Worm (Caenorhabditis elegans): ENCODE measurements around the gene gcsh-1.
A peak's percentile ranks its signal among the peaks of the same experiment; 100 is the strongest.

gcsh-1 gene

ce11 chrX:14507992-14508391 is 6.9 kb downstream of the gcsh-1 start:
- TF ChIP-seq hnd-1 (tag; optimal IDR thresholded peaks at IDR 0.05) (no peak), sea-1 (GFP tag; conservative IDR thresholded peaks at IDR 0.05) (no peak), tbx-37 (GFP tag; conservative IDR thresholded peaks at IDR 0.05) (no peak), F13C5.2 (tag; optimal IDR thresholded peaks at IDR 0.05) (no peak), ceh-13 (GFP tag; optimal IDR thresholded peaks at IDR 0.05) (no peak), pes-1 (GFP tag; IDR thresholded peaks at IDR 0.05) (no peak), ceh-36 (tag; optimal IDR thresholded peaks at IDR 0.05) (no peak), tbx-11 (GFP tag; IDR thresholded peaks at IDR 0.05) (no peak), hmbx-1 (tag; optimal IDR thresholded peaks at IDR 0.05) (no peak)

- TF ChIP-seq sea-1 (GFP tag; conservative IDR thresholded peaks at IDR 0.05) (0 out of 2 replicates have a peak, but pooled peaks have one; percentile 40), hmg-4 (GFP tag; optimal IDR thresholded peaks at IDR 0.05) (peak; percentile 82), ama-1 (optimal IDR thresholded peaks at IDR 0.05) (no peak)
Measured at ce11 chrX:14505578-14506353, 9.1 kb downstream of the gcsh-1 start.

ce11 chrX:14504551-14504902 is 10.3 kb downstream of the gcsh-1 start:
- 0 out of 2 replicates have a peak, but pooled peaks have one; percentile 0 for TF ChIP-seq pes-1 (GFP tag; IDR thresholded peaks at IDR 0.05)
- no peak for TF ChIP-seq ama-1 (optimal IDR thresholded peaks at IDR 0.05)

- TF ChIP-seq hnd-1 (tag; optimal IDR thresholded peaks at IDR 0.05) (peak; percentile 0), tbx-11 (GFP tag; IDR thresholded peaks at IDR 0.05) (no peak), ets-7 (tag; optimal IDR thresholded peaks at IDR 0.05) (no peak), ceh-13 (GFP tag; optimal IDR thresholded peaks at IDR 0.05) (peak; percentile 16), ama-1 (optimal IDR thresholded peaks at IDR 0.05) (no peak), B0310.2 (tag; optimal IDR thresholded peaks at IDR 0.05) (no peak), hmg-4 (GFP tag; optimal IDR thresholded peaks at IDR 0.05) (peak; percentile 87), flt-1 (GFP tag; IDR thresholded peaks at IDR 0.05) (no peak), sea-1 (GFP tag; conservative IDR thresholded peaks at IDR 0.05) (no peak), hmbx-1 (tag; optimal IDR thresholded peaks at IDR 0.05) (no peak), scrt-1 (GFP tag; IDR thresholded peaks at IDR 0.05) (peak; percentile 46; the same call in 1 of the 2 replicates), F13C5.2 (tag; optimal IDR thresholded peaks at IDR 0.05) (peak; percentile 15), aly-1 (tag; optimal IDR thresholded peaks at IDR 0.05) (no peak), tra-4 (tag; optimal IDR thresholded peaks at IDR 0.05) (no peak), ceh-36 (tag; optimal IDR thresholded peaks at IDR 0.05) (no peak), tbx-37 (GFP tag; conservative IDR thresholded peaks at IDR 0.05) (no peak), pes-1 (GFP tag; IDR thresholded peaks at IDR 0.05) (0 out of 2 replicates have a peak, but pooled peaks have one; percentile 13)
Measured at ce11 chrX:14503800-14504550, 10.9 kb downstream of the gcsh-1 start, which contains the start of gene M163.1. Gene M163.1, minus strand, starts transcription at chrX:14503824.

ce11 chrX:14503282-14503681 is 11.6 kb downstream of the gcsh-1 start:
- TF ChIP-seq tbx-11 (GFP tag; IDR thresholded peaks at IDR 0.05) (no peak), ceh-36 (tag; optimal IDR thresholded peaks at IDR 0.05) (no peak), B0310.2 (tag; optimal IDR thresholded peaks at IDR 0.05) (no peak), pes-1 (GFP tag; IDR thresholded peaks at IDR 0.05) (no peak)

ce11 chrX:14502116-14502587 is 12.7 kb downstream of the gcsh-1 start:
- TF ChIP-seq ama-1 (optimal IDR thresholded peaks at IDR 0.05) (no peak), ceh-36 (tag; optimal IDR thresholded peaks at IDR 0.05) (no peak), flt-1 (GFP tag; IDR thresholded peaks at IDR 0.05) (no peak), F13C5.2 (tag; optimal IDR thresholded peaks at IDR 0.05) (no peak), aly-1 (tag; optimal IDR thresholded peaks at IDR 0.05) (no peak), tbx-11 (GFP tag; IDR thresholded peaks at IDR 0.05) (no peak), B0310.2 (tag; optimal IDR thresholded peaks at IDR 0.05) (no peak), pes-1 (GFP tag; IDR thresholded peaks at IDR 0.05) (no peak), hmbx-1 (tag; optimal IDR thresholded peaks at IDR 0.05) (no peak), ceh-13 (GFP tag; optimal IDR thresholded peaks at IDR 0.05) (no peak), tra-4 (tag; optimal IDR thresholded peaks at IDR 0.05) (no peak), hmg-4 (GFP tag; optimal IDR thresholded peaks at IDR 0.05) (no peak), tbx-37 (GFP tag; conservative IDR thresholded peaks at IDR 0.05) (no peak), hnd-1 (tag; optimal IDR thresholded peaks at IDR 0.05) (no peak), ets-7 (tag; optimal IDR thresholded peaks at IDR 0.05) (no peak), sea-1 (GFP tag; conservative IDR thresholded peaks at IDR 0.05) (no peak)

- TF ChIP-seq hnd-1 (tag; optimal IDR thresholded peaks at IDR 0.05) (no peak), ama-1 (optimal IDR thresholded peaks at IDR 0.05) (no peak), pes-1 (GFP tag; IDR thresholded peaks at IDR 0.05) (no peak), tbx-11 (GFP tag; IDR thresholded peaks at IDR 0.05) (no peak), ceh-13 (GFP tag; optimal IDR thresholded peaks at IDR 0.05) (no peak), scrt-1 (GFP tag; IDR thresholded peaks at IDR 0.05) (no peak), aly-1 (tag; optimal IDR thresholded peaks at IDR 0.05) (no peak), tra-4 (tag; optimal IDR thresholded peaks at IDR 0.05) (no peak), ets-7 (tag; optimal IDR thresholded peaks at IDR 0.05) (no peak), F13C5.2 (tag; optimal IDR thresholded peaks at IDR 0.05) (no peak), hmg-4 (GFP tag; optimal IDR thresholded peaks at IDR 0.05) (no peak), B0310.2 (tag; optimal IDR thresholded peaks at IDR 0.05) (no peak), ceh-36 (tag; optimal IDR thresholded peaks at IDR 0.05) (no peak), tbx-37 (GFP tag; conservative IDR thresholded peaks at IDR 0.05) (no peak), flt-1 (GFP tag; IDR thresholded peaks at IDR 0.05) (no peak), sea-1 (GFP tag; conservative IDR thresholded peaks at IDR 0.05) (no peak), hmbx-1 (tag; optimal IDR thresholded peaks at IDR 0.05) (no peak)
Measured at ce11 chrX:14500422-14501058, 14.3 kb downstream of the gcsh-1 start.

Measured in whole organism, early embryonic.